Fruit fly (Drosophila melanogaster) whole organism, pupa: Measurements from ENCODE around the gene CG45067.

Source experiments
- CG10348 ChIP-seq: fragments of 200-800 bp; sonication (Bioruptor generic); IDR thresholded peaks from 2 replicates; pipeline ENCODE4 v1.3.6; 2022; ENCODE audit warnings: missing biosample characterization, missing genetic modification characterization
- CG12605 ChIP-seq: fragments of 200-800 bp; sonication (Bioruptor generic); IDR thresholded peaks from 2 replicates; pipeline ENCODE4 v1.3.6; 2022; ENCODE audit warnings: missing biosample characterization, missing genetic modification characterization
- CG15710 ChIP-seq: fragments of 200-800 bp; sonication (Bioruptor generic); optimal IDR thresholded peaks from 2 replicates; lab custom pipeline; 2018; ENCODE audit warnings: missing biosample characterization, mild to moderate bottlenecking, missing genetic modification characterization, moderate library complexity
- CG32121 ChIP-seq: fragments of 200-800 bp; sonication (Bioruptor generic); IDR thresholded peaks from 2 replicates; pipeline ENCODE4 v1.3.6; 2022; ENCODE audit warnings: missing biosample characterization, missing genetic modification characterization
- CG34367 ChIP-seq: fragments of 200-800 bp; sonication (Bioruptor generic); optimal IDR thresholded peaks from 2 replicates; lab custom pipeline; 2018; ENCODE audit warnings: missing biosample characterization, mild to moderate bottlenecking, missing genetic modification characterization
- CG4496 ChIP-seq: fragments of 200-800 bp; sonication (Bioruptor generic); IDR thresholded peaks from 3 replicates; pipeline ENCODE4 v1.3.6; 2022; ENCODE audit warnings: missing biosample characterization, missing genetic modification characterization
- CG8301 ChIP-seq: fragments of 200-800 bp; sonication (Bioruptor generic); optimal IDR thresholded peaks from 2 replicates; lab custom pipeline; 2018; ENCODE audit warnings: missing biosample characterization, mild to moderate bottlenecking, missing genetic modification characterization
- CG9948 ChIP-seq: fragments of 200-800 bp; sonication (Bioruptor generic); optimal IDR thresholded peaks from 2 replicates; lab custom pipeline; 2018; ENCODE audit warnings: missing biosample characterization, mild to moderate bottlenecking, missing genetic modification characterization, moderate library complexity
- EcR ChIP-seq: fragments of 200-800 bp; sonication (Bioruptor generic); optimal IDR thresholded peaks from 3 replicates; lab custom pipeline; 2019; ENCODE audit warnings: missing biosample characterization, missing genetic modification characterization, mild to moderate bottlenecking, moderate library complexity, missing genetic modification reagents
- Pif1B ChIP-seq: fragments of 200-800 bp; sonication (Bioruptor generic); optimal IDR thresholded peaks from 3 replicates; lab custom pipeline; 2016; ENCODE audit warnings: missing biosample characterization, missing genetic modification characterization
- Snoo ChIP-seq: fragments of 200-800 bp; sonication (Bioruptor generic); optimal IDR thresholded peaks from 3 replicates; lab custom pipeline; 2017; ENCODE audit warnings: missing biosample characterization, mild to moderate bottlenecking, missing genetic modification characterization, inconsistent platforms
- gl ChIP-seq: fragments of 200-800 bp; sonication (Bioruptor generic); optimal IDR thresholded peaks from 2 replicates; lab custom pipeline; 2018; ENCODE audit warnings: missing biosample characterization, mild to moderate bottlenecking, missing genetic modification characterization
- rn ChIP-seq: fragments of 200-800 bp; sonication (Bioruptor generic); IDR thresholded peaks from 2 replicates; pipeline ENCODE4 v1.3.6; 2022; ENCODE audit warnings: missing biosample characterization, missing genetic modification characterization

dm6 chr3L:3126478-3126877 is 12.2 kb upstream of the CG45067 start:
- TF ChIP-seq Snoo (tag; lab: Kevin White, UChicago) (no peak), gl (tag; lab: Kevin White, UChicago) (no peak), CG34367 (tag; lab: Kevin White, UChicago) (no peak), CG32121 (GFP tag; lab: Robert Waterston, UW) (no peak), CG8301 (tag; lab: Kevin White, UChicago) (no peak), EcR (GFP tag; lab: Kevin White, UChicago) (no peak), CG9948 (tag; lab: Kevin White, UChicago) (no peak), CG4496 (GFP tag; lab: Robert Waterston, UW) (no peak), CG10348 (GFP tag; lab: Robert Waterston, UW) (no peak), Pif1B (GFP tag; lab: Kevin White, UChicago) (no peak), rn (no peak), CG15710 (no peak), CG12605 (GFP tag; lab: Robert Waterston, UW) (no peak)
